Worm (Caenorhabditis elegans) whole organism, L1 larva: Measurements from ENCODE around the gene srj-26.

Source experiments
- C04F5.9 ChIP-seq: sonication (generic microtip); optimal IDR thresholded peaks from 2 replicates; lab custom pipeline; 2016; ENCODE audit warnings: missing genetic modification characterization, missing compliant biosample characterization
- Y116A8C.19 ChIP-seq: sonication (generic microtip); optimal IDR thresholded peaks from 2 replicates; lab custom pipeline; 2016; ENCODE audit warnings: missing compliant biosample characterization, missing genetic modification characterization, borderline replicate concordance
- blmp-1 ChIP-seq: fragments of 150-350 bp; optimal IDR thresholded peaks from 2 replicates; lab custom pipeline; 2014; ENCODE audit warnings: missing biosample characterization, missing genetic modification characterization
- ceh-63 ChIP-seq: fragments of 200-800 bp; sonication (Bioruptor generic); optimal IDR thresholded peaks from 2 replicates; lab custom pipeline; 2018; ENCODE audit warnings: mild to moderate bottlenecking, missing genetic modification characterization, missing compliant biosample characterization
- ceh-82 ChIP-seq, 3 experiments: fragments of 150-350 bp in 1 of 3; sonication (generic microtip) in 2 of 3; optimal IDR thresholded peaks; 2 replicates each; lab custom pipeline; 2014 to 2017; ENCODE audit warnings: missing biosample characterization in 3 of 3, missing genetic modification characterization in 3 of 3
- ceh-88 ChIP-seq: fragments of 200-800 bp; sonication (Bioruptor generic); IDR thresholded peaks from 2 replicates; pipeline ENCODE4 v1.3.6; 2022; ENCODE audit warnings: missing genetic modification characterization, missing compliant biosample characterization
- ces-1 ChIP-seq: fragments of 150-350 bp; optimal IDR thresholded peaks from 2 replicates; lab custom pipeline; 2014; ENCODE audit warnings: missing biosample characterization, missing genetic modification reagents, missing genetic modification characterization
- dpl-1 ChIP-seq, 3 experiments: fragments of 150-350 bp in 2 of 3; sonication (generic microtip) in 1 of 3; optimal IDR thresholded peaks; 2 replicates each; lab custom pipeline; 2014 to 2017; ENCODE audit warnings: missing biosample characterization in 3 of 3, missing genetic modification characterization in 3 of 3, missing genetic modification reagents in 3 of 3
- efl-1 ChIP-seq, 4 experiments: fragments of 150-350 bp; optimal IDR thresholded peaks in 3 of 4; peaks in 1 of 4; 1 replicate in 1 of 4; 2 replicates in 3 of 4; lab custom pipeline; 2014; ENCODE audit warnings: missing biosample characterization in 2 of 4, missing genetic modification characterization in 2 of 4, missing genetic modification reagents in 2 of 4
- elt-2 ChIP-seq: sonication (generic microtip); optimal IDR thresholded peaks from 2 replicates; lab custom pipeline; 2016; ENCODE audit warnings: missing genetic modification characterization, mild to moderate bottlenecking, inconsistent platforms, missing compliant biosample characterization, missing genetic modification reagents
- elt-3 ChIP-seq, 6 experiments: fragments of 150-350 bp in 1 of 6; sonication (generic microtip); optimal IDR thresholded peaks; 2 replicates each; lab custom pipeline; 2017 to 2018; ENCODE audit warnings: missing biosample characterization in 6 of 6, missing genetic modification characterization in 6 of 6, inconsistent platforms in 1 of 6
- ets-5 ChIP-seq: fragments of 200-800 bp; sonication (Bioruptor generic); IDR thresholded peaks from 2 replicates; pipeline ENCODE4 v1.3.6; 2022; ENCODE audit warnings: missing genetic modification characterization, missing compliant biosample characterization
- hpl-2 ChIP-seq: fragments of 150-350 bp; optimal IDR thresholded peaks from 2 replicates; lab custom pipeline; 2014; ENCODE audit warnings: missing biosample characterization, missing genetic modification reagents, missing genetic modification characterization
- isw-1 ChIP-seq: fragments of 200-800 bp; sonication (Bioruptor generic); IDR thresholded peaks from 2 replicates; pipeline ENCODE4 v1.3.6; 2022; ENCODE audit warnings: missing genetic modification characterization, missing compliant biosample characterization
- jun-1 ChIP-seq: fragments of 150-350 bp; optimal IDR thresholded peaks from 2 replicates; lab custom pipeline; 2014; ENCODE audit warnings: missing biosample characterization, missing genetic modification reagents, missing genetic modification characterization
- lin-14 ChIP-seq: fragments of 200-800 bp; sonication (Bioruptor generic); optimal IDR thresholded peaks from 2 replicates; lab custom pipeline; 2018; ENCODE audit warnings: mild to moderate bottlenecking, missing genetic modification characterization, moderate library complexity, missing compliant biosample characterization
- mab-9 ChIP-seq: fragments of 200-800 bp; sonication (Bioruptor generic); IDR thresholded peaks from 2 replicates; pipeline ENCODE4 v1.3.6; 2022; ENCODE audit warnings: missing genetic modification reagents, missing genetic modification characterization, missing compliant biosample characterization
- nhr-20 ChIP-seq: sonication (generic microtip); optimal IDR thresholded peaks from 2 replicates; lab custom pipeline; 2016; ENCODE audit warnings: mild to moderate bottlenecking, missing genetic modification characterization, missing compliant biosample characterization
- nhr-237 ChIP-seq: fragments of 150-350 bp; optimal IDR thresholded peaks from 2 replicates; lab custom pipeline; 2014; ENCODE audit warnings: missing biosample characterization, missing genetic modification characterization
- nhr-28 ChIP-seq: fragments of 150-350 bp; optimal IDR thresholded peaks from 2 replicates; lab custom pipeline; 2014; ENCODE audit warnings: missing biosample characterization, missing genetic modification characterization
- nhr-47 ChIP-seq: sonication (generic microtip); optimal IDR thresholded peaks from 2 replicates; lab custom pipeline; 2016; ENCODE audit warnings: mild to moderate bottlenecking, missing genetic modification characterization, moderate library complexity, missing compliant biosample characterization
- nhr-71 ChIP-seq: sonication (generic microtip); optimal IDR thresholded peaks from 2 replicates; lab custom pipeline; 2016; ENCODE audit warnings: mild to moderate bottlenecking, missing genetic modification characterization, moderate library complexity, missing compliant biosample characterization
- nhr-76 ChIP-seq: sonication (generic microtip); optimal IDR thresholded peaks from 2 replicates; lab custom pipeline; 2017; ENCODE audit warnings: missing biosample characterization, missing genetic modification characterization
- nhr-77 ChIP-seq: fragments of 150-350 bp; optimal IDR thresholded peaks from 2 replicates; lab custom pipeline; 2014; ENCODE audit warnings: missing biosample characterization, missing genetic modification characterization
- nhr-85 ChIP-seq: sonication (generic microtip); peaks from one replicate; lab custom pipeline; 2016; ENCODE audit warnings: missing genetic modification characterization, inconsistent platforms, missing compliant biosample characterization
- pag-3 ChIP-seq: sonication (generic microtip); optimal IDR thresholded peaks from 2 replicates; lab custom pipeline; 2017; ENCODE audit warnings: missing genetic modification characterization, mild to moderate bottlenecking, missing compliant biosample characterization, antibody characterized with exemption, borderline replicate concordance; ENCODE audit not compliant: insufficient read depth
- pqm-1 ChIP-seq: sonication (generic microtip); optimal IDR thresholded peaks from 3 replicates; lab custom pipeline; 2017; ENCODE audit warnings: missing biosample characterization, missing genetic modification characterization
- rnt-1 ChIP-seq: sonication (generic microtip); optimal IDR thresholded peaks from 2 replicates; lab custom pipeline; 2016; ENCODE audit warnings: mild to moderate bottlenecking, missing genetic modification characterization, moderate library complexity, missing compliant biosample characterization
- skn-1 ChIP-seq: fragments of 150-350 bp; optimal IDR thresholded peaks from 2 replicates; lab custom pipeline; 2014; ENCODE audit warnings: missing biosample characterization, missing genetic modification characterization
- snu-23 ChIP-seq: sonication (generic microtip); optimal IDR thresholded peaks from 2 replicates; lab custom pipeline; 2016; ENCODE audit warnings: missing genetic modification characterization, missing compliant biosample characterization
- unc-62 ChIP-seq: fragments of 150-350 bp; optimal IDR thresholded peaks from 2 replicates; lab custom pipeline; 2014; ENCODE audit warnings: missing biosample characterization, missing genetic modification reagents, missing genetic modification characterization
- zag-1 ChIP-seq: fragments of 150-350 bp; optimal IDR thresholded peaks from 2 replicates; lab custom pipeline; 2014; ENCODE audit warnings: missing biosample characterization, missing genetic modification characterization
- ztf-11 ChIP-seq, 2 experiments: sonication (generic microtip); optimal IDR thresholded peaks; 2 replicates each; lab custom pipeline; 2016 to 2017; ENCODE audit warnings: missing genetic modification characterization in 2 of 2, missing biosample characterization in 1 of 2, missing compliant biosample characterization in 1 of 2

The srj-26 gene

ce11 chrV:18456574-18456973 is 35.7 kb downstream of the srj-26 start, which contains the start of gene ZK228.10:
Gene ZK228.10 (plus strand): TSS chrV:18456874.
- TF ChIP-seq ztf-11 (tag; optimal IDR thresholded peaks at IDR 0.05; lab: Kevin White, UChicago) (no peak), lin-14 (GFP tag; lab: Kevin White, UChicago) (no peak), isw-1 (no peak), efl-1 (optimal IDR thresholded peaks at IDR 0.05; lab: Kevin White, UChicago) (no peak), efl-1 (GFP tag; optimal IDR thresholded peaks at IDR 0.05 in 1 of 2; lab: Kevin White, UChicago) (no peak), elt-2 (no peak), unc-62 (no peak), elt-3 (tag; optimal IDR thresholded peaks at IDR 0.05; lab: Kevin White, UChicago) (no peak), nhr-77 (no peak), blmp-1 (tag; lab: Kevin White, UChicago) (no peak), hpl-2 (GFP tag; lab: Kevin White, UChicago) (no peak), nhr-85 (tag; lab: Kevin White, UChicago) (no peak), ceh-82 (tag; optimal IDR thresholded peaks at IDR 0.05; lab: Kevin White, UChicago) (no peak), nhr-47 (tag; lab: Kevin White, UChicago) (no peak)
- TF ChIP-seq, all 84 proteins: peak for 0

ce11 chrV:18461200-18461728 is 40.4 kb downstream of the srj-26 start, which contains the start of gene ZK228.3:
Gene ZK228.3 (minus strand): TSS chrV:18461250.
- TF ChIP-seq zag-1 (tag; lab: Kevin White, UChicago) (no peak), nhr-20 (tag; lab: Kevin White, UChicago) (peak; percentile 30), elt-2 (peak; percentile 93), nhr-76 (no peak), pag-3 (tag; lab: Kevin White, UChicago) (no peak), elt-3 (tag; optimal IDR thresholded peaks at IDR 0.05; lab: Kevin White, UChicago) (peak in 3 of 6 experiments; percentile 10 to 40 (median 20)), nhr-237 (tag; lab: Kevin White, UChicago) (no peak), Y116A8C.19 (tag; lab: Kevin White, UChicago) (no peak)

- TF ChIP-seq ces-1 (GFP tag; lab: Kevin White, UChicago) (no peak), C04F5.9 (no peak), pqm-1 (peak; percentile 6), dpl-1 (GFP tag; optimal IDR thresholded peaks at IDR 0.05; lab: Kevin White, UChicago) (no peak), jun-1 (no peak), rnt-1 (tag; lab: Kevin White, UChicago) (no peak), snu-23 (no peak), ets-5 (GFP tag; lab: Robert Waterston, UW) (no peak), elt-2 (peak; percentile 55), ceh-88 (GFP tag; lab: Robert Waterston, UW) (no peak), mab-9 (GFP tag; lab: Robert Waterston, UW) (no peak), ceh-63 (GFP tag; lab: Kevin White, UChicago) (no peak), nhr-28 (tag; lab: Kevin White, UChicago) (no peak)
- TF ChIP-seq, all 84 proteins: peak for 2
Measured at ce11 chrV:18462365-18462837, 41.5 kb downstream of the srj-26 start, which contains the start of gene ZK228.4. Gene ZK228.4 (plus strand): TSS chrV:18462787.

- TF ChIP-seq nhr-71 (tag; lab: Kevin White, UChicago), result no peak
- TF ChIP-seq skn-1 (tag; lab: Kevin White, UChicago), result no peak
Measured at ce11 chrV:18468097-18468496, 47.2 kb downstream of the srj-26 start, which contains the start of gene ZK228.13. Gene ZK228.13 (minus strand): TSS chrV:18468197.
